Worm (Caenorhabditis elegans) whole organism, L1 larva: ENCODE measurements around the gene F56C3.8.

ENCODE experiments used
- C34B4.2 ChIP-seq: sonication (generic microtip); optimal IDR thresholded peaks from 2 replicates; lab custom pipeline; 2017; ENCODE audit warnings: mild to moderate bottlenecking, missing genetic modification characterization, missing compliant biosample characterization
- F16B12.6 ChIP-seq: fragments of 150-350 bp; optimal IDR thresholded peaks from 2 replicates; lab custom pipeline; 2014; ENCODE audit warnings: missing biosample characterization, missing genetic modification characterization
- Y116A8C.19 ChIP-seq: sonication (generic microtip); optimal IDR thresholded peaks from 2 replicates; lab custom pipeline; 2016; ENCODE audit warnings: missing compliant biosample characterization, missing genetic modification characterization, borderline replicate concordance
- aly-2 ChIP-seq: fragments of 150-350 bp; optimal IDR thresholded peaks from 2 replicates; lab custom pipeline; 2014; ENCODE audit warnings: missing biosample characterization, missing genetic modification characterization
- blmp-1 ChIP-seq: fragments of 150-350 bp; optimal IDR thresholded peaks from 2 replicates; lab custom pipeline; 2014; ENCODE audit warnings: missing biosample characterization, missing genetic modification characterization
- ceh-63 ChIP-seq: fragments of 200-800 bp; sonication (Bioruptor generic); optimal IDR thresholded peaks from 2 replicates; lab custom pipeline; 2018; ENCODE audit warnings: mild to moderate bottlenecking, missing genetic modification characterization, missing compliant biosample characterization
- ceh-8 ChIP-seq: fragments of 200-800 bp; sonication (Bioruptor generic); optimal IDR thresholded peaks from 2 replicates; lab custom pipeline; 2018; ENCODE audit warnings: mild to moderate bottlenecking, missing genetic modification characterization, moderate library complexity, missing compliant biosample characterization
- ceh-88 ChIP-seq: fragments of 200-800 bp; sonication (Bioruptor generic); IDR thresholded peaks from 2 replicates; pipeline ENCODE4 v1.3.6; 2022; ENCODE audit warnings: missing genetic modification characterization, missing compliant biosample characterization
- ceh-90 ChIP-seq: sonication (generic microtip); optimal IDR thresholded peaks from 2 replicates; lab custom pipeline; 2016; ENCODE audit warnings: missing genetic modification characterization, missing compliant biosample characterization
- ces-1 ChIP-seq: fragments of 150-350 bp; optimal IDR thresholded peaks from 2 replicates; lab custom pipeline; 2014; ENCODE audit warnings: missing biosample characterization, missing genetic modification reagents, missing genetic modification characterization
- efl-3 ChIP-seq: fragments of 200-800 bp; sonication (Bioruptor generic); optimal IDR thresholded peaks from 2 replicates; lab custom pipeline; 2018; ENCODE audit warnings: mild to moderate bottlenecking, missing genetic modification characterization, missing compliant biosample characterization
- egl-27 ChIP-seq, 2 experiments: fragments of 150-350 bp in 1 of 2; sonication (generic microtip); optimal IDR thresholded peaks; 3 replicates each; lab custom pipeline; 2017 to 2018; ENCODE audit warnings: missing biosample characterization in 2 of 2, missing genetic modification characterization in 2 of 2, missing genetic modification reagents in 2 of 2
- elt-3 ChIP-seq, 6 experiments: fragments of 150-350 bp in 1 of 6; sonication (generic microtip); optimal IDR thresholded peaks; 2 replicates each; lab custom pipeline; 2017 to 2018; ENCODE audit warnings: missing biosample characterization in 6 of 6, missing genetic modification characterization in 6 of 6, inconsistent platforms in 1 of 6
- ets-5 ChIP-seq: fragments of 200-800 bp; sonication (Bioruptor generic); IDR thresholded peaks from 2 replicates; pipeline ENCODE4 v1.3.6; 2022; ENCODE audit warnings: missing genetic modification characterization, missing compliant biosample characterization
- fkh-10 ChIP-seq: sonication (generic microtip); optimal IDR thresholded peaks from 2 replicates; lab custom pipeline; 2017; ENCODE audit warnings: missing biosample characterization, missing genetic modification reagents, missing genetic modification characterization
- fkh-4 ChIP-seq: sonication (generic microtip); optimal IDR thresholded peaks from 2 replicates; lab custom pipeline; 2016; ENCODE audit warnings: missing compliant biosample characterization, missing genetic modification characterization, borderline replicate concordance
- fkh-8 ChIP-seq: sonication (generic microtip); optimal IDR thresholded peaks from 2 replicates; lab custom pipeline; 2016; ENCODE audit warnings: mild to moderate bottlenecking, missing genetic modification characterization, missing compliant biosample characterization
- fos-1 ChIP-seq: fragments of 150-350 bp; optimal IDR thresholded peaks from 2 replicates; lab custom pipeline; 2014; ENCODE audit warnings: missing biosample characterization, missing genetic modification characterization
- hpl-2 ChIP-seq: fragments of 150-350 bp; optimal IDR thresholded peaks from 2 replicates; lab custom pipeline; 2014; ENCODE audit warnings: missing biosample characterization, missing genetic modification reagents, missing genetic modification characterization
- isw-1 ChIP-seq: fragments of 200-800 bp; sonication (Bioruptor generic); IDR thresholded peaks from 2 replicates; pipeline ENCODE4 v1.3.6; 2022; ENCODE audit warnings: missing genetic modification characterization, missing compliant biosample characterization
- jun-1 ChIP-seq: fragments of 150-350 bp; optimal IDR thresholded peaks from 2 replicates; lab custom pipeline; 2014; ENCODE audit warnings: missing biosample characterization, missing genetic modification reagents, missing genetic modification characterization
- lin-13 ChIP-seq: fragments of 150-350 bp; optimal IDR thresholded peaks from 2 replicates; lab custom pipeline; 2014; ENCODE audit warnings: missing biosample characterization, missing genetic modification reagents, missing genetic modification characterization
- lin-14 ChIP-seq: fragments of 200-800 bp; sonication (Bioruptor generic); optimal IDR thresholded peaks from 2 replicates; lab custom pipeline; 2018; ENCODE audit warnings: mild to moderate bottlenecking, missing genetic modification characterization, moderate library complexity, missing compliant biosample characterization
- lin-35 ChIP-seq, 2 experiments: fragments of 150-350 bp; optimal IDR thresholded peaks; 2 replicates each; lab custom pipeline; 2014; ENCODE audit warnings: missing biosample characterization in 2 of 2, missing genetic modification characterization in 2 of 2, missing genetic modification reagents in 2 of 2
- lin-39 ChIP-seq: fragments of 150-350 bp; optimal IDR thresholded peaks from 2 replicates; lab custom pipeline; 2014; ENCODE audit warnings: missing biosample characterization, missing genetic modification reagents, missing genetic modification characterization
- lir-3 ChIP-seq: sonication (generic microtip); optimal IDR thresholded peaks from 2 replicates; lab custom pipeline; 2016; ENCODE audit warnings: mild to moderate bottlenecking, missing genetic modification characterization, moderate library complexity, missing compliant biosample characterization; ENCODE audit not compliant: poor library complexity
- mab-9 ChIP-seq: fragments of 200-800 bp; sonication (Bioruptor generic); IDR thresholded peaks from 2 replicates; pipeline ENCODE4 v1.3.6; 2022; ENCODE audit warnings: missing genetic modification reagents, missing genetic modification characterization, missing compliant biosample characterization
- mep-1 ChIP-seq: fragments of 150-350 bp; optimal IDR thresholded peaks from 2 replicates; lab custom pipeline; 2014; ENCODE audit warnings: missing biosample characterization, missing genetic modification characterization
- nhr-12 ChIP-seq: sonication (generic microtip); optimal IDR thresholded peaks from 2 replicates; lab custom pipeline; 2017; ENCODE audit warnings: missing biosample characterization, missing genetic modification characterization
- nhr-19 ChIP-seq: fragments of 200-800 bp; sonication (Bioruptor generic); conservative IDR thresholded peaks from 2 replicates; pipeline ENCODE4 v1.3.6; 2022; ENCODE audit warnings: missing genetic modification characterization, missing compliant biosample characterization
- nhr-20 ChIP-seq: sonication (generic microtip); optimal IDR thresholded peaks from 2 replicates; lab custom pipeline; 2016; ENCODE audit warnings: mild to moderate bottlenecking, missing genetic modification characterization, missing compliant biosample characterization
- nhr-71 ChIP-seq: sonication (generic microtip); optimal IDR thresholded peaks from 2 replicates; lab custom pipeline; 2016; ENCODE audit warnings: mild to moderate bottlenecking, missing genetic modification characterization, moderate library complexity, missing compliant biosample characterization
- nhr-76 ChIP-seq: sonication (generic microtip); optimal IDR thresholded peaks from 2 replicates; lab custom pipeline; 2017; ENCODE audit warnings: missing biosample characterization, missing genetic modification characterization
- nhr-84 ChIP-seq: sonication (generic microtip); optimal IDR thresholded peaks from 2 replicates; lab custom pipeline; 2017; ENCODE audit warnings: missing biosample characterization, missing genetic modification characterization
- nhr-85 ChIP-seq: sonication (generic microtip); peaks from one replicate; lab custom pipeline; 2016; ENCODE audit warnings: missing genetic modification characterization, inconsistent platforms, missing compliant biosample characterization
- pag-3 ChIP-seq: sonication (generic microtip); optimal IDR thresholded peaks from 2 replicates; lab custom pipeline; 2017; ENCODE audit warnings: missing genetic modification characterization, mild to moderate bottlenecking, missing compliant biosample characterization, antibody characterized with exemption, borderline replicate concordance; ENCODE audit not compliant: insufficient read depth
- pax-3 ChIP-seq: fragments of 200-800 bp; sonication (Bioruptor generic); optimal IDR thresholded peaks from 2 replicates; lab custom pipeline; 2018; ENCODE audit warnings: mild to moderate bottlenecking, missing genetic modification characterization, moderate library complexity, missing compliant biosample characterization
- pqm-1 ChIP-seq: sonication (generic microtip); optimal IDR thresholded peaks from 3 replicates; lab custom pipeline; 2017; ENCODE audit warnings: missing biosample characterization, missing genetic modification characterization
- skn-1 ChIP-seq: fragments of 150-350 bp; optimal IDR thresholded peaks from 2 replicates; lab custom pipeline; 2014; ENCODE audit warnings: missing biosample characterization, missing genetic modification characterization
- snu-23 ChIP-seq: sonication (generic microtip); optimal IDR thresholded peaks from 2 replicates; lab custom pipeline; 2016; ENCODE audit warnings: missing genetic modification characterization, missing compliant biosample characterization
- sox-4 ChIP-seq: sonication (generic microtip); optimal IDR thresholded peaks from 2 replicates; lab custom pipeline; 2016; ENCODE audit warnings: missing genetic modification characterization, missing compliant biosample characterization
- sptf-1 ChIP-seq: fragments of 150-350 bp; optimal IDR thresholded peaks from 2 replicates; lab custom pipeline; 2014; ENCODE audit warnings: missing biosample characterization, missing genetic modification characterization
- sup-37 ChIP-seq: fragments of 200-800 bp; sonication (Bioruptor generic); optimal IDR thresholded peaks from 2 replicates; lab custom pipeline; 2018; ENCODE audit warnings: mild to moderate bottlenecking, missing genetic modification characterization, missing compliant biosample characterization
- swsn-7 ChIP-seq: sonication (generic microtip); optimal IDR thresholded peaks from 2 replicates; lab custom pipeline; 2016; ENCODE audit warnings: missing genetic modification characterization, missing compliant biosample characterization
- tbx-2 ChIP-seq: sonication (generic microtip); optimal IDR thresholded peaks from 2 replicates; lab custom pipeline; 2016; ENCODE audit warnings: missing genetic modification characterization, missing compliant biosample characterization
- tlp-1 ChIP-seq: fragments of 150-350 bp; optimal IDR thresholded peaks from 2 replicates; lab custom pipeline; 2014; ENCODE audit warnings: missing biosample characterization, missing genetic modification characterization
- unc-130 ChIP-seq: fragments of 150-350 bp; optimal IDR thresholded peaks from 2 replicates; lab custom pipeline; 2017; ENCODE audit warnings: missing biosample characterization, missing genetic modification characterization, inconsistent platforms
- unc-62 ChIP-seq: fragments of 150-350 bp; optimal IDR thresholded peaks from 2 replicates; lab custom pipeline; 2014; ENCODE audit warnings: missing biosample characterization, missing genetic modification reagents, missing genetic modification characterization
- unc-86 ChIP-seq: sonication (generic microtip); optimal IDR thresholded peaks from 2 replicates; lab custom pipeline; 2016; ENCODE audit warnings: missing genetic modification characterization, missing compliant biosample characterization
- vab-15 ChIP-seq: sonication (generic microtip); optimal IDR thresholded peaks from 2 replicates; lab custom pipeline; 2017; ENCODE audit warnings: missing genotype, mild to moderate bottlenecking, missing genetic modification characterization, missing compliant biosample characterization
- xbp-1 ChIP-seq: sonication (generic microtip); optimal IDR thresholded peaks from 2 replicates; lab custom pipeline; 2016; ENCODE audit warnings: missing genetic modification characterization, missing compliant biosample characterization
- zag-1 ChIP-seq: fragments of 150-350 bp; optimal IDR thresholded peaks from 2 replicates; lab custom pipeline; 2014; ENCODE audit warnings: missing biosample characterization, missing genetic modification characterization
- ztf-4 ChIP-seq: fragments of 150-350 bp; optimal IDR thresholded peaks from 2 replicates; lab custom pipeline; 2014; ENCODE audit warnings: missing biosample characterization, missing genetic modification characterization

F56C3.8 gene

ce11 chrX:1344818-1345217 is 39.6 kb downstream of the F56C3.8 start (continued):
- TF ChIP-seq ets-5 (GFP tag; lab: Robert Waterston, UW) (no peak), vab-15 (tag; lab: Kevin White, UChicago) (peak; percentile 64), jun-1 (peak; percentile 99), fos-1 (peak; percentile 95), unc-86 (tag; lab: Kevin White, UChicago) (peak; percentile 89), lin-13 (GFP tag; lab: Kevin White, UChicago) (peak; percentile 77), sox-4 (peak; percentile 96), lin-39 (tag; lab: Kevin White, UChicago) (peak; percentile 93), fkh-8 (tag; lab: Kevin White, UChicago) (peak; percentile 93), swsn-7 (tag; lab: Kevin White, UChicago) (peak; percentile 94), snu-23 (GFP tag; lab: Kevin White, UChicago) (peak; percentile 99), nhr-12 (tag; lab: Kevin White, UChicago) (peak; percentile 57), hpl-2 (GFP tag; lab: Kevin White, UChicago) (peak; percentile 99), mep-1 (tag; lab: Kevin White, UChicago) (peak; percentile 97), ceh-88 (GFP tag; lab: Robert Waterston, UW) (peak; percentile 93), ces-1 (peak; percentile 86), tbx-2 (tag; lab: Kevin White, UChicago) (peak; percentile 97), lin-35 (GFP tag; optimal IDR thresholded peaks at IDR 0.05; lab: Kevin White, UChicago) (peak; percentile 64 to 91), Y116A8C.19 (tag; lab: Kevin White, UChicago) (no peak), unc-130 (tag; lab: Kevin White, UChicago) (peak; percentile 92), nhr-19 (GFP tag; lab: Robert Waterston, UW) (peak; percentile 93), nhr-85 (peak; percentile 90), F16B12.6 (peak; percentile 14), pqm-1 (tag; lab: Kevin White, UChicago) (peak; percentile 45), C34B4.2 (no peak), lin-14 (GFP tag; lab: Kevin White, UChicago) (peak; percentile 94), elt-3 (tag; optimal IDR thresholded peaks at IDR 0.05; lab: Kevin White, UChicago) (peak; percentile 7 to 97 (median 88)), unc-62 (peak; percentile 8), egl-27 (tag; optimal IDR thresholded peaks at IDR 0.05; lab: Kevin White, UChicago) (peak in 1 of 2 experiments; percentile 44), aly-2 (tag; lab: Kevin White, UChicago) (peak; percentile 90), efl-3 (GFP tag; lab: Kevin White, UChicago) (peak; percentile 82), xbp-1 (tag; lab: Kevin White, UChicago) (peak; percentile 89), nhr-20 (tag; lab: Kevin White, UChicago) (peak; percentile 95), ceh-90 (tag; lab: Kevin White, UChicago) (peak; percentile 24), nhr-76 (peak; percentile 75), sptf-1 (tag; lab: Kevin White, UChicago) (no peak), nhr-71 (tag; lab: Kevin White, UChicago) (peak; percentile 94), nhr-84 (tag; lab: Kevin White, UChicago) (peak; percentile 69), ceh-63 (GFP tag; lab: Kevin White, UChicago) (peak; percentile 92), lir-3 (tag; lab: Kevin White, UChicago) (peak; percentile 86), ztf-4 (tag; lab: Kevin White, UChicago) (peak; percentile 96), fkh-10 (GFP tag; lab: Kevin White, UChicago) (peak; percentile 99), skn-1 (tag; lab: Kevin White, UChicago) (peak; percentile 100), fkh-4 (tag; lab: Kevin White, UChicago) (peak; percentile 72), tlp-1 (tag; lab: Kevin White, UChicago) (no peak), isw-1 (GFP tag; lab: Robert Waterston, UW) (peak; percentile 76), mab-9 (GFP tag; lab: Robert Waterston, UW) (peak; percentile 90), sup-37 (peak; percentile 73), pag-3 (tag; lab: Kevin White, UChicago) (no peak), blmp-1 (tag; lab: Kevin White, UChicago) (peak; percentile 46), pax-3 (peak; percentile 90), ceh-8 (GFP tag; lab: Kevin White, UChicago) (peak; percentile 97), zag-1 (peak; percentile 53)
